Fruit fly (Drosophila melanogaster) whole organism, embryonic: ENCODE data around the gene Blos4.

ENCODE experiments used
- ATbp ChIP-seq: fragments of 200-800 bp; sonication (Bioruptor generic); optimal IDR thresholded peaks from 2 replicates; lab custom pipeline; 2017; ENCODE audit warnings: missing biosample characterization, mild to moderate bottlenecking, missing genetic modification characterization, missing genetic modification reagents
- Atf3 ChIP-seq: fragments of 200-800 bp; sonication (Bioruptor generic); optimal IDR thresholded peaks from 3 replicates; lab custom pipeline; 2016; ENCODE audit warnings: missing biosample characterization, missing genetic modification characterization
- B-H1 ChIP-seq: fragments of 200-800 bp; sonication (Bioruptor generic); IDR thresholded peaks from 3 replicates; pipeline ENCODE4 v1.3.6; 2022; ENCODE audit warnings: missing biosample characterization, missing genetic modification characterization
- BEAF-32 ChIP-seq: fragments of 200-800 bp; sonication (Bioruptor generic); optimal IDR thresholded peaks from 3 replicates; lab custom pipeline; 2017; ENCODE audit warnings: missing biosample characterization, missing genetic modification characterization, mild to moderate bottlenecking, moderate library complexity, missing genetic modification reagents
- CG10147 ChIP-seq: fragments of 200-800 bp; sonication (Bioruptor generic); optimal IDR thresholded peaks from 2 replicates; lab custom pipeline; 2019; ENCODE audit warnings: missing biosample characterization, mild to moderate bottlenecking, missing genetic modification characterization, moderate library complexity
- CG11504 ChIP-seq: fragments of 200-800 bp; sonication (Bioruptor generic); optimal IDR thresholded peaks from 3 replicates; lab custom pipeline; 2019; ENCODE audit warnings: missing biosample characterization, mild to moderate bottlenecking, missing genetic modification characterization, moderate library complexity
- CG11723 ChIP-seq: fragments of 200-800 bp; sonication (Bioruptor generic); optimal IDR thresholded peaks from 2 replicates; lab custom pipeline; 2017; ENCODE audit warnings: missing biosample characterization, mild to moderate bottlenecking, missing genetic modification characterization
- CG12299 ChIP-seq: fragments of 200-800 bp; sonication (Bioruptor generic); optimal IDR thresholded peaks from 2 replicates; lab custom pipeline; 2018; ENCODE audit warnings: missing biosample characterization, mild to moderate bottlenecking, missing genetic modification characterization
- CG12659 ChIP-seq: fragments of 200-800 bp; sonication (Bioruptor generic); optimal IDR thresholded peaks from 3 replicates; lab custom pipeline; 2017; ENCODE audit warnings: mild to moderate bottlenecking, missing biosample characterization, missing genetic modification reagents, missing genetic modification characterization
- CG1602 ChIP-seq: fragments of 200-800 bp; sonication (Bioruptor generic); optimal IDR thresholded peaks from 3 replicates; lab custom pipeline; 2016; ENCODE audit warnings: missing biosample characterization, missing genetic modification characterization
- CG17359 ChIP-seq: fragments of 200-800 bp; sonication (Bioruptor generic); optimal IDR thresholded peaks from 3 replicates; lab custom pipeline; 2018; ENCODE audit warnings: missing biosample characterization, mild to moderate bottlenecking, missing genetic modification characterization, moderate library complexity
- CG17612 ChIP-seq: fragments of 200-800 bp; sonication (Bioruptor generic); IDR thresholded peaks from 2 replicates; pipeline ENCODE4 v1.3.6; 2022; ENCODE audit warnings: missing biosample characterization, missing genetic modification characterization
- CG18476 ChIP-seq: fragments of 200-800 bp; sonication (Bioruptor generic); optimal IDR thresholded peaks from 2 replicates; lab custom pipeline; 2016; ENCODE audit warnings: missing biosample characterization, mild to moderate bottlenecking, missing genetic modification characterization
- CG18599 ChIP-seq: fragments of 200-800 bp; sonication (Bioruptor generic); optimal IDR thresholded peaks from 3 replicates; lab custom pipeline; 2017; ENCODE audit warnings: missing biosample characterization, missing genetic modification characterization, mild to moderate bottlenecking, moderate library complexity, missing genetic modification reagents
- CG2120 ChIP-seq: fragments of 200-800 bp; sonication (Bioruptor generic); optimal IDR thresholded peaks from 3 replicates; lab custom pipeline; 2016; ENCODE audit warnings: missing biosample characterization, missing genetic modification characterization
- CG2678 ChIP-seq: fragments of 200-800 bp; sonication (Bioruptor generic); optimal IDR thresholded peaks from 3 replicates; lab custom pipeline; 2019; ENCODE audit warnings: missing biosample characterization, mild to moderate bottlenecking, missing genetic modification characterization, moderate library complexity
- CG2712 ChIP-seq: fragments of 200-800 bp; optimal IDR thresholded peaks from 3 replicates; lab custom pipeline; 2019; ENCODE audit warnings: missing biosample characterization, mild to moderate bottlenecking, missing genetic modification characterization, moderate library complexity
- CG34376 ChIP-seq: fragments of 200-800 bp; sonication (Bioruptor generic); optimal IDR thresholded peaks from 2 replicates; lab custom pipeline; 2018; ENCODE audit warnings: missing biosample characterization, mild to moderate bottlenecking, missing genetic modification characterization
- CG7372 ChIP-seq: fragments of 200-800 bp; sonication (Bioruptor generic); IDR thresholded peaks from 2 replicates; pipeline ENCODE4 v1.3.6; 2022; ENCODE audit warnings: missing biosample characterization, missing genetic modification characterization
- CG7556 ChIP-seq: fragments of 200-800 bp; sonication (Bioruptor generic); optimal IDR thresholded peaks from 2 replicates; lab custom pipeline; 2017; ENCODE audit warnings: missing biosample characterization, mild to moderate bottlenecking, missing genetic modification characterization
- CG9437 ChIP-seq: fragments of 200-800 bp; sonication (Bioruptor generic); optimal IDR thresholded peaks from 2 replicates; lab custom pipeline; 2018; ENCODE audit warnings: missing biosample characterization, mild to moderate bottlenecking, missing genetic modification characterization
- Chrac-16 ChIP-seq: fragments of 200-800 bp; sonication (Bioruptor generic); optimal IDR thresholded peaks from 3 replicates; lab custom pipeline; 2016; ENCODE audit warnings: missing biosample characterization, missing genetic modification characterization
- D19A ChIP-seq: fragments of 200-800 bp; optimal IDR thresholded peaks from 3 replicates; lab custom pipeline; 2019; ENCODE audit warnings: missing biosample characterization, mild to moderate bottlenecking, missing genetic modification characterization, moderate library complexity
- Doc3 ChIP-seq: fragments of 200-800 bp; sonication (Bioruptor generic); IDR thresholded peaks from 3 replicates; pipeline ENCODE4 v1.3.6; 2022; ENCODE audit warnings: missing biosample characterization, missing genetic modification characterization; ENCODE audit not compliant: partially characterized antibody
- Drgx ChIP-seq: fragments of 200-800 bp; sonication (Bioruptor generic); IDR thresholded peaks from 2 replicates; pipeline ENCODE4 v1.3.6; 2022; ENCODE audit warnings: missing biosample characterization, missing genetic modification characterization
- E2f1 ChIP-seq: fragments of 200-800 bp; sonication (Bioruptor generic); IDR thresholded peaks from 2 replicates; pipeline ENCODE4 v1.3.6; 2022; ENCODE audit warnings: missing biosample characterization, missing genetic modification characterization
- Fer3 ChIP-seq: fragments of 200-800 bp; sonication (Bioruptor generic); optimal IDR thresholded peaks from 2 replicates; lab custom pipeline; 2018; ENCODE audit warnings: missing biosample characterization, mild to moderate bottlenecking, missing genetic modification characterization, moderate library complexity
- Hmx ChIP-seq: fragments of 200-800 bp; sonication (Bioruptor generic); optimal IDR thresholded peaks from 2 replicates; lab custom pipeline; 2016; ENCODE audit warnings: missing biosample characterization, missing genetic modification characterization
- Max ChIP-seq: fragments of 200-800 bp; sonication (Bioruptor generic); optimal IDR thresholded peaks from 2 replicates; lab custom pipeline; 2016; ENCODE audit warnings: missing biosample characterization, mild to moderate bottlenecking, missing genetic modification characterization
- Mes4 ChIP-seq: fragments of 200-800 bp; sonication (Bioruptor generic); optimal IDR thresholded peaks from 2 replicates; lab custom pipeline; 2016; ENCODE audit warnings: missing biosample characterization, missing genetic modification characterization
- az2 ChIP-seq: fragments of 200-800 bp; sonication (Bioruptor generic); optimal IDR thresholded peaks from 3 replicates; lab custom pipeline; 2016; ENCODE audit warnings: missing biosample characterization, missing genetic modification characterization
- fd64A ChIP-seq: fragments of 200-800 bp; sonication (Bioruptor generic); optimal IDR thresholded peaks from 3 replicates; lab custom pipeline; 2018; ENCODE audit warnings: missing biosample characterization, mild to moderate bottlenecking, missing genetic modification characterization
- fu2 ChIP-seq: fragments of 200-800 bp; sonication (Bioruptor generic); optimal IDR thresholded peaks from 2 replicates; lab custom pipeline; 2016; ENCODE audit warnings: missing biosample characterization, missing genetic modification characterization
- gem ChIP-seq: fragments of 200-800 bp; sonication (Bioruptor generic); optimal IDR thresholded peaks from 2 replicates; lab custom pipeline; 2019; ENCODE audit warnings: missing biosample characterization, mild to moderate bottlenecking, missing genetic modification characterization, moderate library complexity
- grn ChIP-seq: fragments of 200-800 bp; sonication (Bioruptor generic); optimal IDR thresholded peaks from 3 replicates; lab custom pipeline; 2017; ENCODE audit warnings: missing biosample characterization, missing genetic modification characterization
- ind ChIP-seq: fragments of 200-800 bp; sonication (Bioruptor generic); optimal IDR thresholded peaks from 3 replicates; lab custom pipeline; 2016; ENCODE audit warnings: missing biosample characterization, missing genetic modification characterization
- jing ChIP-seq: fragments of 200-800 bp; sonication (Bioruptor generic); optimal IDR thresholded peaks from 2 replicates; lab custom pipeline; 2018; ENCODE audit warnings: missing biosample characterization, mild to moderate bottlenecking, missing genetic modification characterization
- lmd ChIP-seq: fragments of 200-800 bp; sonication (Bioruptor generic); IDR thresholded peaks from 2 replicates; pipeline ENCODE4 v1.3.6; 2022; ENCODE audit warnings: missing biosample characterization, missing genetic modification characterization
- oc ChIP-seq: fragments of 200-800 bp; sonication (Bioruptor generic); optimal IDR thresholded peaks from 2 replicates; lab custom pipeline; 2018; ENCODE audit warnings: missing biosample characterization, mild to moderate bottlenecking, missing genetic modification characterization, moderate library complexity
- pum ChIP-seq: fragments of 200-800 bp; sonication (Bioruptor generic); optimal IDR thresholded peaks from 2 replicates; lab custom pipeline; 2016; ENCODE audit warnings: missing biosample characterization, missing genetic modification characterization
- ranshi ChIP-seq: fragments of 200-800 bp; sonication (Bioruptor generic); IDR thresholded peaks from 2 replicates; pipeline ENCODE4 v1.3.6; 2022; ENCODE audit warnings: missing biosample characterization, missing genetic modification characterization
- sens ChIP-seq: fragments of 200-800 bp; sonication (Bioruptor generic); peaks from one replicate; lab custom pipeline; 2016; ENCODE audit warnings: missing biosample characterization, missing genetic modification characterization
- unpg ChIP-seq: fragments of 200-800 bp; sonication (Bioruptor generic); optimal IDR thresholded peaks from 3 replicates; lab custom pipeline; 2018; ENCODE audit warnings: missing biosample characterization, mild to moderate bottlenecking, missing genetic modification characterization, moderate library complexity
- zfh1 ChIP-seq: fragments of 200-800 bp; sonication (Bioruptor generic); IDR thresholded peaks from 3 replicates; pipeline ENCODE4 v1.3.6; 2022; ENCODE audit warnings: missing biosample characterization, missing genetic modification characterization
- zfh2 ChIP-seq: fragments of 200-800 bp; sonication (Bioruptor generic); optimal IDR thresholded peaks from 2 replicates; lab custom pipeline; 2016; ENCODE audit warnings: missing biosample characterization, missing genetic modification characterization

The Blos4 gene

dm6 chr3L:10833222-10833621 lies 45.7 kb upstream of the Blos4 start (continued):
- TF ChIP-seq Drgx (GFP tag; lab: Robert Waterston, UW) (no peak), fu2 (GFP tag; lab: Kevin White, UChicago) (no peak), grn (GFP tag; lab: Kevin White, UChicago) (no peak), ranshi (GFP tag; lab: Robert Waterston, UW) (no peak), CG12659 (GFP tag; lab: Kevin White, UChicago) (no peak), CG7556 (GFP tag; lab: Kevin White, UChicago) (peak; percentile 18), CG17359 (tag; lab: Kevin White, UChicago) (peak; percentile 10), gem (tag; lab: Kevin White, UChicago) (peak; percentile 46), CG2678 (tag; lab: Kevin White, UChicago) (peak; percentile 63), CG10147 (GFP tag; lab: Kevin White, UChicago) (peak; percentile 3), D19A (tag; lab: Kevin White, UChicago) (peak; percentile 83), BEAF-32 (GFP tag; lab: Kevin White, UChicago) (no peak), CG18476 (GFP tag; lab: Kevin White, UChicago) (no peak), CG18599 (peak; percentile 21), CG11504 (tag; lab: Kevin White, UChicago) (peak; percentile 56), CG17612 (GFP tag; lab: Robert Waterston, UW) (no peak), sens (GFP tag; lab: Kevin White, UChicago) (peak; percentile 24), Atf3 (GFP tag; lab: Kevin White, UChicago) (no peak)

dm6 chr3L:10835228-10835627 lies 43.7 kb upstream of the Blos4 start, which contains the start of gene tna:
TSS of gene tna (plus strand) at chr3L:10835528.
- TF ChIP-seq CG7372 (GFP tag; lab: Robert Waterston, UW) (0 out of 2 replicates have a peak, but pooled peaks have one; percentile 38), CG1602 (GFP tag; lab: Kevin White, UChicago) (no peak)

dm6 chr3L:10837869-10838783 lies 40.8 kb upstream of the Blos4 start:
- TF ChIP-seq Chrac-16 (GFP tag; lab: Kevin White, UChicago) (peak; percentile 37), CG34376 (GFP tag; lab: Kevin White, UChicago) (no peak), Fer3 (tag; lab: Kevin White, UChicago) (peak; percentile 47), CG2120 (GFP tag; lab: Kevin White, UChicago) (peak; percentile 68), Doc3 (GFP tag; lab: Robert Waterston, UW) (no peak), CG2712 (tag; lab: Kevin White, UChicago) (peak; percentile 64), Hmx (GFP tag; lab: Kevin White, UChicago) (peak; percentile 8), unpg (GFP tag; lab: Kevin White, UChicago) (peak; percentile 70), oc (tag; lab: Kevin White, UChicago) (peak; percentile 29), az2 (GFP tag; lab: Kevin White, UChicago) (peak; percentile 66), Max (GFP tag; lab: Kevin White, UChicago) (peak; percentile 19), pum (GFP tag; lab: Kevin White, UChicago) (peak; percentile 61), CG9437 (GFP tag; lab: Kevin White, UChicago) (peak; percentile 41), B-H1 (GFP tag; lab: Robert Waterston, UW) (peak; percentile 63; the same call in 2 of the 3 replicates), CG11723 (peak; percentile 8), zfh1 (GFP tag; lab: Robert Waterston, UW) (peak; percentile 65; the same call in 1 of the 3 replicates), ATbp (GFP tag; lab: Kevin White, UChicago) (peak; percentile 22), ind (peak; percentile 55), Drgx (GFP tag; lab: Robert Waterston, UW) (peak; percentile 81), CG18599 (peak; percentile 77), fd64A (GFP tag; lab: Kevin White, UChicago) (no peak), Mes4 (no peak), jing (GFP tag; lab: Kevin White, UChicago) (peak; percentile 31), E2f1 (peak; percentile 81), zfh2 (peak; percentile 12), lmd (peak; percentile 55), CG12299 (no peak)
